Worm (Caenorhabditis elegans) whole organism, late embryonic: ENCODE measurements around the gene ptp-8.

Source experiments
- C08G9.2 ChIP-seq: sonication (generic microtip); optimal IDR thresholded peaks from 2 replicates; lab custom pipeline; 2016; ENCODE audit warnings: mild to moderate bottlenecking, missing genetic modification characterization, moderate library complexity, missing compliant biosample characterization
- K02D7.2 ChIP-seq: sonication (generic microtip); optimal IDR thresholded peaks from 2 replicates; lab custom pipeline; 2017; ENCODE audit warnings: mild to moderate bottlenecking, missing genetic modification characterization, missing compliant biosample characterization
- T23F11.4 ChIP-seq: fragments of 200-800 bp; sonication (Bioruptor generic); optimal IDR thresholded peaks from 2 replicates; lab custom pipeline; 2018; ENCODE audit warnings: mild to moderate bottlenecking, missing genetic modification characterization, missing compliant biosample characterization
- ahr-1 ChIP-seq: sonication (generic microtip); optimal IDR thresholded peaks from 2 replicates; lab custom pipeline; 2016; ENCODE audit warnings: missing genetic modification characterization, missing compliant biosample characterization
- ceh-14 ChIP-seq: sonication (generic microtip); optimal IDR thresholded peaks from 2 replicates; lab custom pipeline; 2016; ENCODE audit warnings: missing genotype, missing genetic modification characterization, missing compliant biosample characterization
- ceh-18 ChIP-seq: sonication (generic microtip); optimal IDR thresholded peaks from 2 replicates; lab custom pipeline; 2016; ENCODE audit warnings: missing genetic modification characterization, missing compliant biosample characterization
- ceh-19 ChIP-seq: fragments of 200-800 bp; sonication (Bioruptor generic); optimal IDR thresholded peaks from 2 replicates; lab custom pipeline; 2018; ENCODE audit warnings: mild to moderate bottlenecking, missing genetic modification characterization, missing compliant biosample characterization
- ceh-22 ChIP-seq: sonication (generic microtip); optimal IDR thresholded peaks from 2 replicates; lab custom pipeline; 2017; ENCODE audit warnings: missing biosample characterization, missing genetic modification characterization
- ceh-31 ChIP-seq: sonication (generic microtip); optimal IDR thresholded peaks from 2 replicates; lab custom pipeline; 2016; ENCODE audit warnings: missing genetic modification characterization, missing compliant biosample characterization
- ceh-34 ChIP-seq: sonication (generic microtip); optimal IDR thresholded peaks from 2 replicates; lab custom pipeline; 2016; ENCODE audit warnings: mild to moderate bottlenecking, missing genetic modification characterization, missing compliant biosample characterization
- ceh-45 ChIP-seq: fragments of 200-800 bp; sonication (Bioruptor generic); IDR thresholded peaks from 2 replicates; pipeline ENCODE4 v1.3.6; 2022; ENCODE audit warnings: missing genetic modification reagents, missing genetic modification characterization, missing compliant biosample characterization
- che-1 ChIP-seq: sonication (generic microtip); optimal IDR thresholded peaks from 2 replicates; lab custom pipeline; 2016; ENCODE audit warnings: mild to moderate bottlenecking, missing genetic modification characterization, missing compliant biosample characterization
- dmd-4 ChIP-seq: sonication (generic microtip); optimal IDR thresholded peaks from 2 replicates; lab custom pipeline; 2016; ENCODE audit warnings: borderline replicate concordance, missing genetic modification characterization, missing compliant biosample characterization
- dve-1 ChIP-seq: sonication (generic microtip); optimal IDR thresholded peaks from 2 replicates; lab custom pipeline; 2017; ENCODE audit warnings: antibody characterized with exemption, mild to moderate bottlenecking, missing genetic modification characterization, missing compliant biosample characterization
- elt-2 ChIP-seq: sonication (generic microtip); optimal IDR thresholded peaks from 2 replicates; lab custom pipeline; 2016; ENCODE audit warnings: missing genetic modification reagents, missing genetic modification characterization, missing compliant biosample characterization
- elt-4 ChIP-seq: sonication (generic microtip); optimal IDR thresholded peaks from 2 replicates; lab custom pipeline; 2016; ENCODE audit warnings: missing genetic modification characterization, missing compliant biosample characterization
- ets-4 ChIP-seq: sonication (generic microtip); optimal IDR thresholded peaks from 2 replicates; lab custom pipeline; 2016; ENCODE audit warnings: missing genetic modification characterization, missing compliant biosample characterization
- eyg-1 ChIP-seq: sonication (generic microtip); optimal IDR thresholded peaks from 2 replicates; lab custom pipeline; 2016; ENCODE audit warnings: missing genotype, missing genetic modification characterization, missing compliant biosample characterization
- fkh-10 ChIP-seq: fragments of 150-350 bp; optimal IDR thresholded peaks from 2 replicates; lab custom pipeline; 2014; ENCODE audit warnings: missing biosample characterization, missing genetic modification reagents, missing genetic modification characterization
- hlh-30 ChIP-seq: sonication (generic microtip); optimal IDR thresholded peaks from 2 replicates; lab custom pipeline; 2017; ENCODE audit warnings: antibody characterized with exemption, missing genetic modification characterization, missing compliant biosample characterization; ENCODE audit not compliant: insufficient read depth
- lim-6 ChIP-seq: sonication (generic microtip); optimal IDR thresholded peaks from 2 replicates; lab custom pipeline; 2016; ENCODE audit warnings: missing genetic modification characterization, missing compliant biosample characterization
- madf-2 ChIP-seq: sonication (generic microtip); optimal IDR thresholded peaks from 2 replicates; lab custom pipeline; 2017; ENCODE audit warnings: missing genetic modification characterization, missing compliant biosample characterization
- mec-3 ChIP-seq: sonication (generic microtip); optimal IDR thresholded peaks from 2 replicates; lab custom pipeline; 2016; ENCODE audit warnings: borderline replicate concordance, missing genetic modification characterization, missing compliant biosample characterization
- nfya-1 ChIP-seq: sonication (generic microtip); optimal IDR thresholded peaks from 2 replicates; lab custom pipeline; 2017; ENCODE audit warnings: missing genetic modification characterization, mild to moderate bottlenecking, missing compliant biosample characterization, antibody characterized with exemption, moderate library complexity
- nhr-232 ChIP-seq: sonication (generic microtip); optimal IDR thresholded peaks from 2 replicates; lab custom pipeline; 2016; ENCODE audit warnings: missing genetic modification characterization, missing compliant biosample characterization
- npax-4 ChIP-seq: sonication (generic microtip); optimal IDR thresholded peaks from 2 replicates; lab custom pipeline; 2016; ENCODE audit warnings: missing genetic modification characterization, missing compliant biosample characterization
- pag-3 ChIP-seq: sonication (generic microtip); optimal IDR thresholded peaks from 2 replicates; lab custom pipeline; 2016; ENCODE audit warnings: missing compliant biosample characterization, missing genetic modification characterization, borderline replicate concordance
- pat-9 ChIP-seq: fragments of 200-800 bp; sonication (Bioruptor generic); optimal IDR thresholded peaks from 2 replicates; lab custom pipeline; 2018; ENCODE audit warnings: mild to moderate bottlenecking, missing genetic modification characterization, moderate library complexity, missing compliant biosample characterization
- pax-1 ChIP-seq: fragments of 150-350 bp; optimal IDR thresholded peaks from 2 replicates; lab custom pipeline; 2014; ENCODE audit warnings: missing biosample characterization, missing genetic modification characterization
- pqm-1 ChIP-seq: sonication (generic microtip); optimal IDR thresholded peaks from 2 replicates; lab custom pipeline; 2016; ENCODE audit warnings: missing genetic modification characterization, missing compliant biosample characterization
- rnt-1 ChIP-seq: sonication (generic microtip); optimal IDR thresholded peaks from 2 replicates; lab custom pipeline; 2016; ENCODE audit warnings: missing genetic modification characterization, missing compliant biosample characterization
- sdc-2 ChIP-seq: sonication (generic microtip); optimal IDR thresholded peaks from 2 replicates; lab custom pipeline; 2016; ENCODE audit warnings: missing genotype, missing genetic modification characterization, missing compliant biosample characterization
- sox-4 ChIP-seq: sonication (generic microtip); optimal IDR thresholded peaks from 2 replicates; lab custom pipeline; 2017; ENCODE audit warnings: mild to moderate bottlenecking, missing genetic modification characterization, inconsistent platforms, missing compliant biosample characterization
- tbx-2 ChIP-seq: sonication (generic microtip); optimal IDR thresholded peaks from 2 replicates; lab custom pipeline; 2016; ENCODE audit warnings: missing genetic modification characterization, missing compliant biosample characterization
- ttx-3 ChIP-seq: sonication (generic microtip); optimal IDR thresholded peaks from 2 replicates; lab custom pipeline; 2016; ENCODE audit warnings: missing genetic modification reagents, missing genetic modification characterization, missing compliant biosample characterization
- unc-42 ChIP-seq: sonication (generic microtip); optimal IDR thresholded peaks from 2 replicates; lab custom pipeline; 2016; ENCODE audit warnings: missing genotype, missing genetic modification characterization, missing compliant biosample characterization
- unc-86 ChIP-seq: sonication (generic microtip); optimal IDR thresholded peaks from 2 replicates; lab custom pipeline; 2016; ENCODE audit warnings: missing genetic modification characterization, missing compliant biosample characterization
- zip-5 ChIP-seq: sonication (generic microtip); optimal IDR thresholded peaks from 2 replicates; lab custom pipeline; 2016; ENCODE audit warnings: missing genetic modification characterization, missing compliant biosample characterization

ptp-8 gene

DNA sequence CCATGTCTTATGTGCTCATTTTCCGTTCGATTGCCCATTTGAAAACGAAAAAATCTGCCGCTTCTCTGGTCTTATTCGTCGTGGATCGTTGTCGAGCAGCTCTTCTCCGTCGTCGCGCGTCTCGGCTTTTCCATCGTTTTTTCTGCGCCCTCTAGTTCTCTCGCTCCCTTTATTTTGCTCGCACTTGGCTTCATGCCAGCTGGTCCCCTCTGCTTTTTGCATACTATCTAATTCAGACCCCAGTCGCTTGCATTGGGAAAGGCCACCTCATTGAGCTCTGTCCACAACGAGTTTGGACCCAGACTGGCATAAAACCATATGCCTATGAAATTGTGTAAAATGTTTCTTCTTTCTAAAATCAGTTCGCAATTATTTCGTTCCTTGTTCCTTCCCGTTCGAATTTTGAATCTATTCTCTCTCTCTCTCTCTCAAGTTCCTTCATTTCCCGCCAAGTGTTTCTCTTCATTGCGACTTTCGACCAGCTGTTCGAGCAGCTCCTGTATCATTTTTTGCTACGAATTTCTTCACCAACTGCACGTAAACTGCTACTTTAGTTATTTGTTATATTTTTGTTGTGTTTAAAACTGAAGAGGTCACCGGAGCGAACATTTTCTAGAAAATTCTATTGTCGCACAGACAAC lies 8.4 kb downstream of the ptp-8 start:
- TF ChIP-seq ceh-18 (tag; lab: Kevin White, UChicago) (peak; percentile 73), ceh-31 (tag; lab: Kevin White, UChicago) (peak; percentile 16), eyg-1 (tag; lab: Kevin White, UChicago) (no peak), zip-5 (tag; lab: Kevin White, UChicago) (no peak), rnt-1 (tag; lab: Kevin White, UChicago) (no peak), C08G9.2 (tag; lab: Kevin White, UChicago) (no peak), unc-42 (tag; lab: Kevin White, UChicago) (peak; percentile 27), dve-1 (no peak), ceh-14 (tag; lab: Kevin White, UChicago) (peak; percentile 13), K02D7.2 (no peak)

ce11 chrIV:7391534-7392343 lies 9.9 kb downstream of the ptp-8 start:
- no peak for TF ChIP-seq ahr-1 (tag; lab: Kevin White, UChicago)
- peak; percentile 2 for TF ChIP-seq ceh-18 (tag; lab: Kevin White, UChicago)
- peak; percentile 50 for TF ChIP-seq unc-42 (tag; lab: Kevin White, UChicago)

DNA sequence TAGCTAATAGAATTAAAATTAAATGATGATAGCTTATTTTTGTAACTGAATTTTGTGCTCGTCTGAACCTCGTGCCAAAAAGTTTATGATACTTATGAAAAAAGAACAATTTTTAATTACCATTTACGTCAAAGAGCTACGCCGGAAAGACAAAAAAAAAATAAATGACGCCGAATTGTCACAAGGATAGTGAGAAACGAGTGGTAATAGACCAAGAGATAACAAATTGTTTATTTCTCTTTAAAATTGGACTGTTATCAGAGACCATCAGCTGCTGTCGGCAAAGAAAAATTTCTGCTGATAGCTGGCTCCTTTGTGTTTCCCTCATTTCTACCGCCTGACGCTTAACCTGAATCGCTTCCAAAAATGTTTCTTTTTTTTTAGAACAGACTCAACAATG lies 11.8 kb downstream of the ptp-8 start, which contains the start of gene pitr-1:
Gene pitr-1, plus strand, starts transcription at position 386 of the 400 bp plus-strand sequence.
- TF ChIP-seq nhr-232 (tag; lab: Kevin White, UChicago) (no peak), npax-4 (no peak), pax-1 (no peak), C08G9.2 (tag; lab: Kevin White, UChicago) (no peak), hlh-30 (tag; lab: Kevin White, UChicago) (no peak), elt-2 (tag; lab: Kevin White, UChicago) (peak; percentile 60), elt-4 (tag; lab: Kevin White, UChicago) (no peak)

- no peak for TF ChIP-seq fkh-10
- no peak for TF ChIP-seq ceh-19 (GFP tag; lab: Kevin White, UChicago)
- no peak for TF ChIP-seq ceh-22 (tag; lab: Kevin White, UChicago)
- TF ChIP-seq pag-3 (tag; lab: Kevin White, UChicago) = no peak
- TF ChIP-seq ceh-45 (GFP tag; lab: Robert Waterston, UW) = no peak
These were observed 15.7 kb downstream of the ptp-8 start for ce11 chrIV:7397507-7397906.

DNA sequence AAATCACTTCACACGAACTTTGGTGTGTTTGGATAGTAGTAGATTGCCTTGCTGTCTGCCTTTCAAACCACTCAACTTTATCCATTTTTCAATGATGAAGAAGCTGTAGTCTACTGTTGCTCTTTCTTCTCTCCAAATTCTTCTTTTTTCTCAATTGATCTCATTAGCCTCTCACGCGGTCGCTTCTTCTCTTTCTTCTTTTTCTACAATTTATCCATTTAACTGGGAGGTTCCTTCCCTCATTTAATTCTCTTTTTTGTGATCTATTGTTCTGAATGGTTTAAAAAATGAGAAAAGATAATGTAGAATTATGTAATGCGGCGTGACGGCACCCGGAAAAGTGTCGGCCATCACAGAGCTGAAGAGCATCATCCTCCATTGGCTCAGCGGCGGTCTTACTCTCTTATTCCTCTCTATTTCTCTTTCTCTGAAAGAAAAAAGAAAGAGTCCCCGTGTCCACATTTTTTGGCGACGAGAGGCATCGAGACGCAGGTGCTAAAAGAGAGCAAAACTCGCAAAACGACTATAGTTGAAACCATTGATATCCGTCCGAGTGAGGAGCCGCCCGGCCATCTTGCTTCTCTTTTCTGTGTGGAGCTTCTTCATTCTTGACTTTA lies 18.8 kb downstream of the ptp-8 start:
- TF ChIP-seq dmd-4 (no peak), unc-86 (tag; lab: Kevin White, UChicago) (no peak), ceh-34 (tag; lab: Kevin White, UChicago) (no peak), nfya-1 (tag; lab: Kevin White, UChicago) (peak; percentile 21), elt-2 (tag; lab: Kevin White, UChicago) (no peak), unc-42 (tag; lab: Kevin White, UChicago) (peak; percentile 82), sdc-2 (no peak), pqm-1 (tag; lab: Kevin White, UChicago) (no peak), ets-4 (tag; lab: Kevin White, UChicago) (no peak), pat-9 (tag; lab: Kevin White, UChicago) (no peak), C08G9.2 (tag; lab: Kevin White, UChicago) (no peak), madf-2 (tag; lab: Kevin White, UChicago) (no peak), lim-6 (tag; lab: Kevin White, UChicago) (no peak), ceh-18 (tag; lab: Kevin White, UChicago) (peak; percentile 39), che-1 (tag; lab: Kevin White, UChicago) (no peak), sox-4 (tag; lab: Kevin White, UChicago) (no peak), mec-3 (tag; lab: Kevin White, UChicago) (no peak), pax-1 (no peak), T23F11.4 (GFP tag; lab: Kevin White, UChicago) (no peak), tbx-2 (tag; lab: Kevin White, UChicago) (peak; percentile 24), ttx-3 (no peak)
